Worm (Caenorhabditis elegans) whole organism, young adult: ENCODE results near the gene zig-11.
A peak's percentile ranks its signal among the peaks of the same experiment; 100 is the strongest.

ENCODE experiments used
- B0336.3 ChIP-seq: fragments of 200-800 bp; sonication (Bioruptor generic); IDR thresholded peaks from 2 replicates; pipeline ENCODE4 v1.3.6; 2022; ENCODE audit warnings: missing genetic modification characterization, missing compliant biosample characterization
- C06A6.2 ChIP-seq: fragments of 200-800 bp; sonication (Bioruptor generic); conservative IDR thresholded peaks from 2 replicates; pipeline ENCODE4 v1.3.6; 2022; ENCODE audit warnings: missing genetic modification characterization, missing compliant biosample characterization
- C17E4.6 ChIP-seq: fragments of 200-800 bp; sonication (Bioruptor generic); IDR thresholded peaks from 2 replicates; pipeline ENCODE4 v1.3.6; 2022; ENCODE audit warnings: missing genetic modification reagents, missing genetic modification characterization, missing compliant biosample characterization
- F22D6.2 ChIP-seq: sonication (generic microtip); optimal IDR thresholded peaks from 2 replicates; lab custom pipeline; 2016; ENCODE audit warnings: mild to moderate bottlenecking, missing genetic modification characterization, missing compliant biosample characterization
- F37B4.10 ChIP-seq: fragments of 200-800 bp; sonication (Bioruptor generic); IDR thresholded peaks from 2 replicates; pipeline ENCODE4 v1.3.6; 2022; ENCODE audit warnings: missing genetic modification characterization, missing compliant biosample characterization
- F49E8.2 ChIP-seq: sonication (generic microtip); optimal IDR thresholded peaks from 3 replicates; lab custom pipeline; 2017; ENCODE audit warnings: missing genetic modification characterization, mild to moderate bottlenecking, missing compliant biosample characterization, antibody characterized with exemption, moderate library complexity; ENCODE audit not compliant: insufficient read depth
- F52B5.7 ChIP-seq: sonication (generic microtip); optimal IDR thresholded peaks from 2 replicates; lab custom pipeline; 2016; ENCODE audit warnings: mild to moderate bottlenecking, missing genetic modification characterization, missing compliant biosample characterization
- F55B11.4 ChIP-seq: sonication (generic microtip); optimal IDR thresholded peaks from 2 replicates; lab custom pipeline; 2016; ENCODE audit warnings: missing compliant biosample characterization, missing genetic modification characterization, borderline replicate concordance; ENCODE audit not compliant: insufficient read depth
- T07F8.4 ChIP-seq: sonication (generic microtip); optimal IDR thresholded peaks from 2 replicates; lab custom pipeline; 2016; ENCODE audit warnings: mild to moderate bottlenecking, missing genetic modification characterization, moderate library complexity, missing compliant biosample characterization
- Y53F4B.3 ChIP-seq: fragments of 200-800 bp; sonication (Bioruptor generic); IDR thresholded peaks from 2 replicates; pipeline ENCODE4 v1.3.6; 2022; ENCODE audit warnings: missing genetic modification reagents, missing genetic modification characterization, missing compliant biosample characterization
- Y95B8A.8 ChIP-seq: fragments of 200-800 bp; sonication (Bioruptor generic); IDR thresholded peaks from 2 replicates; pipeline ENCODE4 v1.3.6; 2022; ENCODE audit warnings: missing genetic modification reagents, missing genetic modification characterization, missing compliant biosample characterization
- akir-1 ChIP-seq: fragments of 200-800 bp; sonication (Bioruptor generic); optimal IDR thresholded peaks from 2 replicates; lab custom pipeline; 2018; ENCODE audit warnings: mild to moderate bottlenecking, missing genetic modification characterization, moderate library complexity, missing compliant biosample characterization
- ama-1 ChIP-seq, 3 experiments: fragments of 150-350 bp in 1 of 3; sonication (generic microtip) in 2 of 3; optimal IDR thresholded peaks; 2 replicates each; lab custom pipeline; 2014 to 2018; ENCODE audit warnings: missing biosample characterization in 2 of 3, missing genetic modification characterization in 2 of 3, missing genetic modification reagents in 2 of 3
- aptf-2 ChIP-seq: fragments of 200-800 bp; sonication (Bioruptor generic); conservative IDR thresholded peaks from 2 replicates; pipeline ENCODE4 v1.3.6; 2022; ENCODE audit warnings: missing genetic modification reagents, missing genetic modification characterization, missing compliant biosample characterization
- atf-7 ChIP-seq: sonication (generic microtip); optimal IDR thresholded peaks from 2 replicates; lab custom pipeline; 2017; ENCODE audit warnings: mild to moderate bottlenecking, missing genetic modification characterization, missing compliant biosample characterization
- bed-1 ChIP-seq: fragments of 200-800 bp; sonication (Bioruptor generic); IDR thresholded peaks from 2 replicates; pipeline ENCODE4 v1.3.6; 2022; ENCODE audit warnings: missing genetic modification reagents, missing genetic modification characterization, missing compliant biosample characterization
- ccch-3 ChIP-seq: fragments of 200-800 bp; sonication (Bioruptor generic); optimal IDR thresholded peaks from 2 replicates; lab custom pipeline; 2018; ENCODE audit warnings: mild to moderate bottlenecking, missing genetic modification characterization, missing compliant biosample characterization
- ceh-100 ChIP-seq: fragments of 200-800 bp; sonication (Bioruptor generic); IDR thresholded peaks from 2 replicates; pipeline ENCODE4 v1.3.6; 2022; ENCODE audit warnings: missing genetic modification reagents, missing genetic modification characterization, missing compliant biosample characterization
- die-1 ChIP-seq: sonication (generic microtip); optimal IDR thresholded peaks from 2 replicates; lab custom pipeline; 2016; ENCODE audit warnings: missing genotype, mild to moderate bottlenecking, missing genetic modification characterization, missing compliant biosample characterization
- dpff-1 ChIP-seq: sonication (generic microtip); optimal IDR thresholded peaks from 2 replicates; lab custom pipeline; 2017; ENCODE audit warnings: mild to moderate bottlenecking, missing genetic modification characterization, missing compliant biosample characterization
- egrh-3 ChIP-seq: fragments of 200-800 bp; sonication (Bioruptor generic); IDR thresholded peaks from 2 replicates; pipeline ENCODE4 v1.3.6; 2022; ENCODE audit warnings: missing genetic modification reagents, missing genetic modification characterization, missing compliant biosample characterization
- fkh-3 ChIP-seq: sonication (generic microtip); optimal IDR thresholded peaks from 2 replicates; lab custom pipeline; 2016; ENCODE audit warnings: mild to moderate bottlenecking, missing genetic modification characterization, missing compliant biosample characterization
- gei-17 ChIP-seq: fragments of 200-800 bp; sonication (Bioruptor generic); optimal IDR thresholded peaks from 2 replicates; lab custom pipeline; 2018; ENCODE audit warnings: mild to moderate bottlenecking, missing genetic modification characterization, missing compliant biosample characterization
- hmg-1.2 ChIP-seq: fragments of 200-800 bp; sonication (Bioruptor generic); IDR thresholded peaks from 2 replicates; pipeline ENCODE4 v1.3.6; 2022; ENCODE audit warnings: missing genetic modification reagents, missing genetic modification characterization, missing compliant biosample characterization
- hrde-1 ChIP-seq: sonication (generic microtip); optimal IDR thresholded peaks from 2 replicates; lab custom pipeline; 2016; ENCODE audit warnings: missing genetic modification characterization, mild to moderate bottlenecking, missing compliant biosample characterization, moderate library complexity, missing genotype, missing genetic modification reagents, borderline replicate concordance
- hsf-1 ChIP-seq: fragments of 200-800 bp; sonication (Bioruptor generic); IDR thresholded peaks from 2 replicates; pipeline ENCODE4 v1.3.6; 2022; ENCODE audit warnings: missing genetic modification reagents, missing genetic modification characterization, missing compliant biosample characterization
- lin-40 ChIP-seq: sonication (generic microtip); optimal IDR thresholded peaks from 2 replicates; lab custom pipeline; 2016; ENCODE audit warnings: missing genetic modification characterization, mild to moderate bottlenecking, missing compliant biosample characterization, missing genotype, missing genetic modification reagents
- lin-54 ChIP-seq: fragments of 200-800 bp; sonication (Bioruptor generic); optimal IDR thresholded peaks from 2 replicates; lab custom pipeline; 2018; ENCODE audit warnings: mild to moderate bottlenecking, missing genetic modification characterization, missing compliant biosample characterization
- madf-3 ChIP-seq: fragments of 200-800 bp; sonication (Bioruptor generic); IDR thresholded peaks from 2 replicates; pipeline ENCODE4 v1.3.6; 2022; ENCODE audit warnings: missing genetic modification reagents, missing genetic modification characterization, missing compliant biosample characterization
- mcd-1 ChIP-seq: fragments of 200-800 bp; sonication (Bioruptor generic); IDR thresholded peaks from 2 replicates; pipeline ENCODE4 v1.3.6; 2022; ENCODE audit warnings: missing genetic modification reagents, missing genetic modification characterization, missing compliant biosample characterization
- mes-4 ChIP-seq: sonication (generic microtip); optimal IDR thresholded peaks from 2 replicates; lab custom pipeline; 2016; ENCODE audit warnings: missing genotype, missing genetic modification characterization, missing compliant biosample characterization
- mxl-1 ChIP-seq: sonication (generic microtip); optimal IDR thresholded peaks from 2 replicates; lab custom pipeline; 2016; ENCODE audit warnings: missing genetic modification characterization, missing compliant biosample characterization
- nhr-120 ChIP-seq: fragments of 200-800 bp; sonication (Bioruptor generic); IDR thresholded peaks from 2 replicates; pipeline ENCODE4 v1.3.6; 2022; ENCODE audit warnings: missing genetic modification characterization, missing compliant biosample characterization
- nhr-179 ChIP-seq: sonication (generic microtip); optimal IDR thresholded peaks from 2 replicates; lab custom pipeline; 2016; ENCODE audit warnings: mild to moderate bottlenecking, missing genetic modification characterization, missing compliant biosample characterization
- nhr-80 ChIP-seq: sonication (generic microtip); optimal IDR thresholded peaks from 2 replicates; lab custom pipeline; 2016; ENCODE audit warnings: missing genetic modification characterization, missing compliant biosample characterization
- nhr-90 ChIP-seq: sonication (generic microtip); optimal IDR thresholded peaks from 2 replicates; lab custom pipeline; 2016; ENCODE audit warnings: missing genotype, mild to moderate bottlenecking, missing genetic modification characterization, missing compliant biosample characterization
- repo-1 ChIP-seq: sonication (generic microtip); optimal IDR thresholded peaks from 2 replicates; lab custom pipeline; 2017; ENCODE audit warnings: mild to moderate bottlenecking, missing genetic modification characterization, missing compliant biosample characterization
- snpc-1.3 ChIP-seq: sonication (generic microtip); optimal IDR thresholded peaks from 2 replicates; lab custom pipeline; 2017; ENCODE audit warnings: missing genetic modification characterization, mild to moderate bottlenecking, missing compliant biosample characterization, antibody characterized with exemption, moderate library complexity, missing genotype, missing genetic modification reagents; ENCODE audit not compliant: insufficient read depth
- snpc-3.4 ChIP-seq: sonication (generic microtip); optimal IDR thresholded peaks from 2 replicates; lab custom pipeline; 2017; ENCODE audit warnings: missing genetic modification characterization, mild to moderate bottlenecking, missing compliant biosample characterization, antibody characterized with exemption, moderate library complexity, missing genotype, missing genetic modification reagents
- snpc-4 ChIP-seq, 5 experiments: fragments of 150-350 bp in 1 of 5; sonication (generic microtip) in 4 of 5; optimal IDR thresholded peaks; 2 replicates each; lab custom pipeline; 2014 to 2018; ENCODE audit warnings: missing genetic modification characterization in 5 of 5, missing biosample characterization in 3 of 5, antibody characterized with exemption in 2 of 5, mild to moderate bottlenecking in 2 of 5, missing compliant biosample characterization in 2 of 5, missing genotype in 2 of 5, moderate library complexity in 2 of 5, missing genetic modification reagents in 1 of 5
- somi-1 ChIP-seq: fragments of 200-800 bp; sonication (Bioruptor generic); optimal IDR thresholded peaks from 2 replicates; lab custom pipeline; 2018; ENCODE audit warnings: mild to moderate bottlenecking, missing genetic modification characterization, missing compliant biosample characterization
- zfh-2 ChIP-seq: fragments of 200-800 bp; sonication (Bioruptor generic); conservative IDR thresholded peaks from 2 replicates; pipeline ENCODE4 v1.3.6; 2022; ENCODE audit warnings: missing genetic modification reagents, missing genetic modification characterization, missing compliant biosample characterization
- zim-3 ChIP-seq: sonication (generic microtip); optimal IDR thresholded peaks from 2 replicates; lab custom pipeline; 2017; ENCODE audit warnings: mild to moderate bottlenecking, missing genetic modification characterization, moderate library complexity, missing compliant biosample characterization
- ztf-25 ChIP-seq: fragments of 200-800 bp; sonication (Bioruptor generic); IDR thresholded peaks from 2 replicates; pipeline ENCODE4 v1.3.6; 2022; ENCODE audit warnings: missing genetic modification reagents, missing genetic modification characterization, missing compliant biosample characterization
- ztf-3 ChIP-seq: fragments of 200-800 bp; sonication (Bioruptor generic); optimal IDR thresholded peaks from 2 replicates; lab custom pipeline; 2018; ENCODE audit warnings: mild to moderate bottlenecking, missing genetic modification characterization, missing compliant biosample characterization

zig-11 gene

DNA sequence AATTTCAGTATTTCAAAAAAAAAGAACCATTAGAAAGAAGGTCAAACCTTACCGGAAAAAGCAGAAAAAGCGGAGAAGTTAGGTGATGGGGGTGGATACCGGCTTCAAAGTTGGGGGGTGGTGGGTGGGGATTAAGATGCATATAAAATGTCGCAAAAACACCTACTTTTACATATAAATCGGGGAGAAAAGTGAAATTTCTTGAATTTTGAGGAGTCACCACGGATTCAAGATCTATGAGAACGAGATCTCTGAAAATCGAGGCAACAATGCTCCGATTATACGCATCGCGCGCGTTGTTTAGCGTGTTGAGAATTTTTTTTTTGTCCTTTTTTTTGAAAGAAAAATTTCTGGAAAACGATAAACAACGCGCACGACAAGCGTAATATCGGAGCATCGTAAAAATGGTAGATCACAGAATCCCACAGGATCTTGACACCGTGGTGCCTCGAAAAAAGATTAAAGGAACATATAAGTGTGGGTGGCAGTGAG, 17.2 kb downstream of the zig-11 start (continued):
- peak; percentile 8 for TF ChIP-seq snpc-4 (GFP tag; optimal IDR thresholded peaks at IDR 0.05; lab: Kevin White, UChicago)
- TF ChIP-seq snpc-4 (tag; optimal IDR thresholded peaks at IDR 0.05; lab: Kevin White, UChicago): peak in 2 of 4 experiments; percentile 15 to 17
- TF ChIP-seq mcd-1 (GFP tag; lab: Robert Waterston, UW): peak; percentile 70
- no peak for TF ChIP-seq ztf-3 (GFP tag; lab: Kevin White, UChicago)
- TF ChIP-seq F55B11.4 (tag; lab: Kevin White, UChicago): no peak
- TF ChIP-seq aptf-2 (GFP tag; lab: Robert Waterston, UW): no peak
- peak; percentile 65 for TF ChIP-seq hsf-1 (GFP tag; lab: Robert Waterston, UW)
- peak; percentile 94 for TF ChIP-seq B0336.3
- peak; percentile 82 for TF ChIP-seq zim-3 (tag; lab: Kevin White, UChicago)

- TF ChIP-seq ceh-100 (GFP tag; lab: Robert Waterston, UW) (no peak), F37B4.10 (no peak), gei-17 (no peak), ccch-3 (GFP tag; lab: Kevin White, UChicago) (no peak), nhr-179 (no peak), ztf-25 (GFP tag; lab: Robert Waterston, UW) (no peak), mcd-1 (GFP tag; lab: Robert Waterston, UW) (0 out of 2 replicates have a peak, but pooled peaks have one; percentile 16), C17E4.6 (GFP tag; lab: Robert Waterston, UW) (no peak), somi-1 (GFP tag; lab: Kevin White, UChicago) (no peak), madf-3 (GFP tag; lab: Robert Waterston, UW) (0 out of 2 replicates have a peak, but pooled peaks have one; percentile 65), fkh-3 (tag; lab: Kevin White, UChicago) (no peak), Y53F4B.3 (GFP tag; lab: Robert Waterston, UW) (no peak), die-1 (tag; lab: Kevin White, UChicago) (no peak), C06A6.2 (GFP tag; lab: Robert Waterston, UW) (no peak), F52B5.7 (tag; lab: Kevin White, UChicago) (no peak), F49E8.2 (no peak), zfh-2 (peak; percentile 74), mxl-1 (tag; lab: Kevin White, UChicago) (no peak), lin-54 (no peak), hmg-1.2 (no peak), lin-40 (tag; lab: Kevin White, UChicago) (no peak), nhr-120 (GFP tag; lab: Robert Waterston, UW) (no peak), dpff-1 (tag; lab: Kevin White, UChicago) (no peak), akir-1 (GFP tag; lab: Kevin White, UChicago) (no peak)
- TF ChIP-seq, all 124 proteins: peak for 3
These were observed 17.9 kb downstream of the zig-11 start for ce11 chrV:1874827-1875226.

- TF ChIP-seq Y95B8A.8 (GFP tag; lab: Robert Waterston, UW) (no peak), snpc-3.4 (no peak), nhr-90 (tag; lab: Kevin White, UChicago) (peak; percentile 1), egrh-3 (GFP tag; lab: Robert Waterston, UW) (peak; percentile 72), T07F8.4 (peak; percentile 0), bed-1 (0 out of 2 replicates have a peak, but pooled peaks have one; percentile 31), repo-1 (tag; lab: Kevin White, UChicago) (peak; percentile 13), snpc-1.3 (tag; lab: Kevin White, UChicago) (no peak), fkh-3 (tag; lab: Kevin White, UChicago) (no peak), ztf-25 (GFP tag; lab: Robert Waterston, UW) (peak; percentile 90), nhr-80 (peak; percentile 70), ama-1 (optimal IDR thresholded peaks at IDR 0.05; lab: Kevin White, UChicago) (no peak), ama-1 (GFP tag; optimal IDR thresholded peaks at IDR 0.05; lab: Kevin White, UChicago) (no peak), F22D6.2 (tag; lab: Kevin White, UChicago) (no peak), hmg-1.2 (peak; percentile 51; the same call in 1 of the 2 replicates), hrde-1 (tag; lab: Kevin White, UChicago) (peak; percentile 26), die-1 (tag; lab: Kevin White, UChicago) (peak; percentile 34), atf-7 (tag; lab: Kevin White, UChicago) (peak; percentile 18), mes-4 (no peak)
These were observed 20.9 kb downstream of the zig-11 start, which contains the start of the genes T10B5.4 and cct-7 for ce11 chrV:1871768-1872296. Gene T10B5.4, minus strand, starts transcription at chrV:1871807. Gene cct-7, plus strand, starts transcription at chrV:1872246.
